Worm (Caenorhabditis elegans) whole organism, young adult: Measurements from ENCODE around the gene clc-9.

ENCODE experiments used
- B0019.2 ChIP-seq: fragments of 200-800 bp; sonication (Bioruptor generic); conservative IDR thresholded peaks from 2 replicates; pipeline ENCODE4 v1.3.6; 2022; ENCODE audit warnings: missing genetic modification reagents, missing genetic modification characterization, missing compliant biosample characterization
- D2030.7 ChIP-seq: fragments of 200-800 bp; sonication (Bioruptor generic); IDR thresholded peaks from 2 replicates; pipeline ENCODE4 v1.3.6; 2022; ENCODE audit warnings: missing genetic modification reagents, missing genetic modification characterization, missing compliant biosample characterization
- F10E7.11 ChIP-seq: sonication (generic microtip); optimal IDR thresholded peaks from 2 replicates; lab custom pipeline; 2017; ENCODE audit warnings: mild to moderate bottlenecking, missing genetic modification characterization, moderate library complexity, missing compliant biosample characterization
- F33H1.4 ChIP-seq: fragments of 200-800 bp; sonication (Bioruptor generic); IDR thresholded peaks from 2 replicates; pipeline ENCODE4 v1.3.6; 2022; ENCODE audit warnings: missing genetic modification reagents, missing genetic modification characterization, missing compliant biosample characterization
- F39B2.1 ChIP-seq: fragments of 200-800 bp; sonication (Bioruptor generic); IDR thresholded peaks from 2 replicates; pipeline ENCODE4 v1.3.6; 2022; ENCODE audit warnings: missing genetic modification reagents, missing genetic modification characterization, missing compliant biosample characterization
- F49E8.2 ChIP-seq: sonication (generic microtip); optimal IDR thresholded peaks from 3 replicates; lab custom pipeline; 2017; ENCODE audit warnings: missing genetic modification characterization, mild to moderate bottlenecking, missing compliant biosample characterization, antibody characterized with exemption, moderate library complexity; ENCODE audit not compliant: insufficient read depth
- F52B5.7 ChIP-seq: sonication (generic microtip); optimal IDR thresholded peaks from 2 replicates; lab custom pipeline; 2016; ENCODE audit warnings: mild to moderate bottlenecking, missing genetic modification characterization, missing compliant biosample characterization
- F57C9.4 ChIP-seq: sonication (generic microtip); optimal IDR thresholded peaks from 2 replicates; lab custom pipeline; 2017; ENCODE audit warnings: mild to moderate bottlenecking, missing genetic modification characterization, missing compliant biosample characterization
- Y53G8AR.9 ChIP-seq: fragments of 200-800 bp; sonication (Bioruptor generic); conservative IDR thresholded peaks from 2 replicates; pipeline ENCODE4 v1.3.6; 2022; ENCODE audit warnings: missing genetic modification reagents, missing genetic modification characterization, missing compliant biosample characterization
- Y67H2A.10 ChIP-seq: fragments of 200-800 bp; sonication (Bioruptor generic); conservative IDR thresholded peaks from 2 replicates; pipeline ENCODE4 v1.3.6; 2022; ENCODE audit warnings: missing genetic modification reagents, missing genetic modification characterization, missing compliant biosample characterization
- ama-1 ChIP-seq, 3 experiments: fragments of 150-350 bp in 1 of 3; sonication (generic microtip) in 2 of 3; optimal IDR thresholded peaks; 2 replicates each; lab custom pipeline; 2014 to 2018; ENCODE audit warnings: missing biosample characterization in 2 of 3, missing genetic modification characterization in 2 of 3, missing genetic modification reagents in 2 of 3
- attf-6 ChIP-seq: fragments of 200-800 bp; sonication (Bioruptor generic); IDR thresholded peaks from 2 replicates; pipeline ENCODE4 v1.3.6; 2022; ENCODE audit warnings: missing genetic modification reagents, missing genetic modification characterization, missing compliant biosample characterization
- bed-1 ChIP-seq: fragments of 200-800 bp; sonication (Bioruptor generic); IDR thresholded peaks from 2 replicates; pipeline ENCODE4 v1.3.6; 2022; ENCODE audit warnings: missing genetic modification reagents, missing genetic modification characterization, missing compliant biosample characterization
- ccch-3 ChIP-seq: fragments of 200-800 bp; sonication (Bioruptor generic); optimal IDR thresholded peaks from 2 replicates; lab custom pipeline; 2018; ENCODE audit warnings: mild to moderate bottlenecking, missing genetic modification characterization, missing compliant biosample characterization
- ceh-100 ChIP-seq: fragments of 200-800 bp; sonication (Bioruptor generic); IDR thresholded peaks from 2 replicates; pipeline ENCODE4 v1.3.6; 2022; ENCODE audit warnings: missing genetic modification reagents, missing genetic modification characterization, missing compliant biosample characterization
- ceh-91 ChIP-seq: fragments of 200-800 bp; sonication (Bioruptor generic); IDR thresholded peaks from 2 replicates; pipeline ENCODE4 v1.3.6; 2022; ENCODE audit warnings: missing genetic modification reagents, missing genetic modification characterization, missing compliant biosample characterization
- chd-7 ChIP-seq: sonication (generic microtip); optimal IDR thresholded peaks from 2 replicates; lab custom pipeline; 2016; ENCODE audit warnings: mild to moderate bottlenecking, missing genetic modification characterization, moderate library complexity, missing compliant biosample characterization
- dox-1 ChIP-seq: fragments of 200-800 bp; sonication (Bioruptor generic); IDR thresholded peaks from 2 replicates; pipeline ENCODE4 v1.3.6; 2022; ENCODE audit warnings: missing genetic modification reagents, missing genetic modification characterization, missing compliant biosample characterization
- dpl-1 ChIP-seq: fragments of 150-350 bp; optimal IDR thresholded peaks from 2 replicates; lab custom pipeline; 2014; ENCODE audit warnings: missing biosample characterization, missing genetic modification reagents, missing genetic modification characterization
- efl-1 ChIP-seq: fragments of 150-350 bp; optimal IDR thresholded peaks from 2 replicates; lab custom pipeline; 2014; ENCODE audit warnings: missing biosample characterization, missing genetic modification reagents, missing genetic modification characterization
- ekl-4 ChIP-seq: fragments of 200-800 bp; sonication (Bioruptor generic); IDR thresholded peaks from 2 replicates; pipeline ENCODE4 v1.3.6; 2022; ENCODE audit warnings: missing genetic modification reagents, missing genetic modification characterization, missing compliant biosample characterization
- ets-4 ChIP-seq: fragments of 200-800 bp; sonication (Bioruptor generic); optimal IDR thresholded peaks from 2 replicates; lab custom pipeline; 2018; ENCODE audit warnings: mild to moderate bottlenecking, missing genetic modification characterization, missing compliant biosample characterization
- fkh-3 ChIP-seq: sonication (generic microtip); optimal IDR thresholded peaks from 2 replicates; lab custom pipeline; 2016; ENCODE audit warnings: mild to moderate bottlenecking, missing genetic modification characterization, missing compliant biosample characterization
- hmg-1.2 ChIP-seq: fragments of 200-800 bp; sonication (Bioruptor generic); IDR thresholded peaks from 2 replicates; pipeline ENCODE4 v1.3.6; 2022; ENCODE audit warnings: missing genetic modification reagents, missing genetic modification characterization, missing compliant biosample characterization
- hrde-1 ChIP-seq: sonication (generic microtip); optimal IDR thresholded peaks from 2 replicates; lab custom pipeline; 2016; ENCODE audit warnings: missing genetic modification characterization, mild to moderate bottlenecking, missing compliant biosample characterization, moderate library complexity, missing genotype, missing genetic modification reagents, borderline replicate concordance
- hsf-1 ChIP-seq: fragments of 200-800 bp; sonication (Bioruptor generic); IDR thresholded peaks from 2 replicates; pipeline ENCODE4 v1.3.6; 2022; ENCODE audit warnings: missing genetic modification reagents, missing genetic modification characterization, missing compliant biosample characterization
- lin-35 ChIP-seq, 3 experiments: fragments of 150-350 bp in 2 of 3; sonication (generic microtip) in 1 of 3; optimal IDR thresholded peaks; 2 replicates each; lab custom pipeline; 2014 to 2018; ENCODE audit warnings: missing biosample characterization in 3 of 3, missing genetic modification characterization in 3 of 3, missing genetic modification reagents in 3 of 3
- lin-54 ChIP-seq: fragments of 200-800 bp; sonication (Bioruptor generic); optimal IDR thresholded peaks from 2 replicates; lab custom pipeline; 2018; ENCODE audit warnings: mild to moderate bottlenecking, missing genetic modification characterization, missing compliant biosample characterization
- lsl-1 ChIP-seq: fragments of 200-800 bp; sonication (Bioruptor generic); optimal IDR thresholded peaks from 2 replicates; lab custom pipeline; 2018; ENCODE audit warnings: mild to moderate bottlenecking, missing genetic modification characterization, moderate library complexity, missing compliant biosample characterization
- madf-3 ChIP-seq: fragments of 200-800 bp; sonication (Bioruptor generic); IDR thresholded peaks from 2 replicates; pipeline ENCODE4 v1.3.6; 2022; ENCODE audit warnings: missing genetic modification reagents, missing genetic modification characterization, missing compliant biosample characterization
- madf-6 ChIP-seq: fragments of 200-800 bp; sonication (Bioruptor generic); IDR thresholded peaks from 2 replicates; pipeline ENCODE4 v1.3.6; 2022; ENCODE audit warnings: missing genetic modification reagents, missing genetic modification characterization, missing compliant biosample characterization
- madf-8 ChIP-seq: fragments of 200-800 bp; sonication (Bioruptor generic); conservative IDR thresholded peaks from 2 replicates; pipeline ENCODE4 v1.3.6; 2022; ENCODE audit warnings: missing genetic modification reagents, missing genetic modification characterization, missing compliant biosample characterization
- nfya-2 ChIP-seq: fragments of 200-800 bp; sonication (Bioruptor generic); IDR thresholded peaks from 2 replicates; pipeline ENCODE4 v1.3.6; 2022; ENCODE audit warnings: missing genetic modification reagents, missing genetic modification characterization, missing compliant biosample characterization
- nfyb-1 ChIP-seq: fragments of 200-800 bp; sonication (Bioruptor generic); IDR thresholded peaks from 2 replicates; pipeline ENCODE4 v1.3.6; 2022; ENCODE audit warnings: missing genetic modification reagents, missing genetic modification characterization, missing compliant biosample characterization
- snpc-1.1 ChIP-seq: sonication (generic microtip); optimal IDR thresholded peaks from 2 replicates; lab custom pipeline; 2017; ENCODE audit warnings: missing genetic modification characterization, mild to moderate bottlenecking, missing compliant biosample characterization, antibody characterized with exemption, moderate library complexity, missing genotype, missing genetic modification reagents; ENCODE audit not compliant: insufficient read depth
- snpc-3.4 ChIP-seq: sonication (generic microtip); optimal IDR thresholded peaks from 2 replicates; lab custom pipeline; 2017; ENCODE audit warnings: missing genetic modification characterization, mild to moderate bottlenecking, missing compliant biosample characterization, antibody characterized with exemption, moderate library complexity, missing genotype, missing genetic modification reagents
- sptf-2 ChIP-seq: fragments of 200-800 bp; sonication (Bioruptor generic); optimal IDR thresholded peaks from 2 replicates; lab custom pipeline; 2018; ENCODE audit warnings: mild to moderate bottlenecking, missing genetic modification characterization, missing compliant biosample characterization
- tbp1 ChIP-seq: fragments of 200-800 bp; sonication (Bioruptor generic); optimal IDR thresholded peaks from 2 replicates; lab custom pipeline; 2018; ENCODE audit warnings: mild to moderate bottlenecking, missing genetic modification characterization, missing compliant biosample characterization
- unc-130 ChIP-seq: sonication (generic microtip); optimal IDR thresholded peaks from 2 replicates; lab custom pipeline; 2016; ENCODE audit warnings: missing genetic modification reagents, missing genetic modification characterization, missing compliant biosample characterization
- xnd-1 ChIP-seq: sonication (generic microtip); optimal IDR thresholded peaks from 2 replicates; lab custom pipeline; 2016; ENCODE audit warnings: missing genotype, missing genetic modification reagents, missing genetic modification characterization, missing compliant biosample characterization
- ztf-28 ChIP-seq: fragments of 200-800 bp; sonication (Bioruptor generic); IDR thresholded peaks from 2 replicates; pipeline ENCODE4 v1.3.6; 2022; ENCODE audit warnings: missing genetic modification reagents, missing genetic modification characterization, missing compliant biosample characterization
- ztf-3 ChIP-seq: fragments of 200-800 bp; sonication (Bioruptor generic); optimal IDR thresholded peaks from 2 replicates; lab custom pipeline; 2018; ENCODE audit warnings: mild to moderate bottlenecking, missing genetic modification characterization, missing compliant biosample characterization
- ztf-6 ChIP-seq: fragments of 200-800 bp; sonication (Bioruptor generic); IDR thresholded peaks from 2 replicates; pipeline ENCODE4 v1.3.6; 2022; ENCODE audit warnings: missing genetic modification reagents, missing genetic modification characterization, missing compliant biosample characterization

Gene clc-9

DNA sequence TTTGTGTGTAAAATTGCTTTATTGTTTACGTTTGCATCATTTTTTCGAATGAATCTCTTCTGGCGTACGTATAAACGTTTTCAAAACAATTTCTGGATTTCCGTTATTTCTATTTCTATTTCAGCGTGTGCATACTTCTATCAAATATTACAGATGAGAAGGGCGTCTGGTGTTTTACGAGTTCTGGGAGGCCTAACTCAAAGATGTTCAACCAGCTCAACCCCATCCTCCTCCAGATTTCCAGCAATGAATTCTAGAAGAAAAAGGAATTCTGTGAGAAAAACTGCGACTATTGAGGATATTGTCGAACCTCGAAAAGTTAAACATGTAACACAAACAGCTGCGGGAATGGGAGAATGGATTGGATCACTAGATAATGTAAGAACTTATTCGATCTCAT is 38.1 kb downstream of the clc-9 start, which contains the start of gene C08F8.2:
Gene C08F8.2 (plus strand): TSS at position 154 of the 400 bp plus-strand sequence.
- TF ChIP-seq bed-1 (no peak), snpc-1.1 (tag; lab: Kevin White, UChicago) (no peak), F10E7.11 (tag; lab: Kevin White, UChicago) (no peak), lin-54 (GFP tag; lab: Kevin White, UChicago) (peak; percentile 22), Y53G8AR.9 (GFP tag; lab: Robert Waterston, UW) (0 out of 2 replicates have a peak, but pooled peaks have one; percentile 54), hrde-1 (tag; lab: Kevin White, UChicago) (no peak), attf-6 (GFP tag; lab: Robert Waterston, UW) (no peak), ekl-4 (no peak), ccch-3 (GFP tag; lab: Kevin White, UChicago) (no peak), fkh-3 (no peak), Y67H2A.10 (GFP tag; lab: Robert Waterston, UW) (no peak), chd-7 (tag; lab: Kevin White, UChicago) (no peak), ztf-6 (GFP tag; lab: Robert Waterston, UW) (no peak), ama-1 (optimal IDR thresholded peaks at IDR 0.05; lab: Kevin White, UChicago) (no peak), ama-1 (GFP tag; optimal IDR thresholded peaks at IDR 0.05; lab: Kevin White, UChicago) (no peak), ets-4 (GFP tag; lab: Kevin White, UChicago) (no peak), hsf-1 (0 out of 2 replicates have a peak, but pooled peaks have one; percentile 26)
- TF ChIP-seq, all 124 proteins: peak for 3

DNA sequence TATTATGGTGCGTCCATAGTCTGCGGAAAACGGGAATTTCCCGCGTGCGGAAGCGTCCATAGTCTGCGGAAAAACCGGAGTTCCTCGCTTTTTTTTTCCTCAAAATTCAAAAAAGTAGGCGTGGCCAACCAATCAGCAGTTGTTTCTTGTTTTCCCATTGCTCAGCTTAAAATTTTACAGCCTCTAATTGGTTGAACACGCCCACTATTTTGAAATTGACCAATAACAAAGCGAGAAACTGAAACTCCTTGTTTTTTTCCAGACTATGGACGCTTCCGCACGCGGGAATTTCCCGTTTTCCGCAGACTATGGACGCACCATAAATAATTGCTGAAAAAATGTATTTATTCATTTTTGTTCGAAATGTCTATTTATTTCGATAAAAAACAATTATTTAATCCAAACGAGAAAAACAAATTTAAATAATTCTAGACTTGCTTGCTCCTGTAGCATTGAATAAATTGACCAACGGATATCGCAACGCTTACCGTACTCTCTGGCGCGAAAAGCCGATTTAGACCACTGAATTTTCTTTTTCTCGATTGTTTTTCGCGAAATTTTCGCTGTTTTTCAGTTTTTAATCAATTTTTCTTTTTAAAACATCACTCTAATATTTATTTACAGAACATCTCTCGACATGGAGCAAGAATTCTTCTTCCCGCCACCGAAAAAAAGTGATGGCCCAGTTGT is 41.8 kb downstream of the clc-9 start, which contains the start of gene C08F8.3:
Gene C08F8.3 (plus strand): TSS at position 620 of the 690 bp plus-strand sequence.
- TF ChIP-seq D2030.7 (GFP tag; lab: Robert Waterston, UW) (peak; percentile 90), F33H1.4 (GFP tag; lab: Robert Waterston, UW) (peak; percentile 76), nfyb-1 (GFP tag; lab: Robert Waterston, UW) (peak; percentile 93), hmg-1.2 (peak; percentile 49), dpl-1 (GFP tag; lab: Kevin White, UChicago) (peak; percentile 71), unc-130 (GFP tag; lab: Kevin White, UChicago) (peak; percentile 31), ceh-100 (GFP tag; lab: Robert Waterston, UW) (0 out of 2 replicates have a peak, but pooled peaks have one; percentile 23), madf-8 (peak; percentile 92), nfya-2 (GFP tag; lab: Robert Waterston, UW) (0 out of 2 replicates have a peak, but pooled peaks have one; percentile 90), lin-54 (GFP tag; lab: Kevin White, UChicago) (peak; percentile 23), snpc-3.4 (tag; lab: Kevin White, UChicago) (peak; percentile 77), xnd-1 (tag; lab: Kevin White, UChicago) (peak; percentile 78), madf-6 (GFP tag; lab: Robert Waterston, UW) (peak; percentile 95), F49E8.2 (tag; lab: Kevin White, UChicago) (peak; percentile 50), lsl-1 (GFP tag; lab: Kevin White, UChicago) (peak; percentile 89), efl-1 (GFP tag; lab: Kevin White, UChicago) (peak; percentile 95), hsf-1 (peak; percentile 81; the same call in 1 of the 2 replicates), ceh-91 (peak; percentile 85), dox-1 (GFP tag; lab: Robert Waterston, UW) (peak; percentile 44; the same call in 1 of the 2 replicates)

ce11 chrIV:11156526-11156925 is 43.8 kb downstream of the clc-9 start:
- TF ChIP-seq snpc-3.4 (tag; lab: Kevin White, UChicago) (no peak), sptf-2 (GFP tag; lab: Kevin White, UChicago) (no peak), F52B5.7 (tag; lab: Kevin White, UChicago) (no peak), lin-35 (GFP tag; optimal IDR thresholded peaks at IDR 0.05; lab: Kevin White, UChicago) (no peak), tbp1 (no peak), ztf-3 (no peak), B0019.2 (GFP tag; lab: Robert Waterston, UW) (no peak), snpc-1.1 (tag; lab: Kevin White, UChicago) (no peak), F57C9.4 (tag; lab: Kevin White, UChicago) (no peak), ztf-28 (GFP tag; lab: Robert Waterston, UW) (no peak), hsf-1 (0 out of 2 replicates have a peak, but pooled peaks have one; percentile 62), madf-3 (0 out of 2 replicates have a peak, but pooled peaks have one; percentile 53), F39B2.1 (GFP tag; lab: Robert Waterston, UW) (no peak)
